Worm (Caenorhabditis elegans): ENCODE measurements around the gene math-9.

DNA sequence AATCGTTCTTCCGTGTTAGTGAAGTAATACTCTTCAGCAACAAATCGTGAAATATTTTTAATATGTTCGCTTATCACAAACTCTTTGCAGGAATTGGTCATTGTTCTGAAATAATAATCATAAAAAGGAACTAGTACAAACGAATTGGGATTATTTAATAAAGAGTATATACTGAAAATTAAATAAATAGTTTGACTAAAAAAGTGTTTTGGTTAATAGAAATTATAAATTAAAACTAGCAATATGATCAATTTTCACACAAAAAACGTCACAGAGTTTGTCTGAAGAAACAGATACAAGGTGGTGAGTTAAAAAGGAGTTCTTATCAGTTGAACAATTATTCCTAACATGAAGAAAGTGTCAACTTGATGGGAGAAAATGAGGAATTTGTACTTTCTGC is 7.9 kb downstream of the math-9 start, which contains the start of gene math-5:
- no peak for TF ChIP-seq ceh-82 (tag; optimal IDR thresholded peaks at IDR 0.05)
- no peak for TF ChIP-seq fkh-10 (GFP tag; optimal IDR thresholded peaks at IDR 0.05)
- no peak for TF ChIP-seq zfp-2 (tag; optimal IDR thresholded peaks at IDR 0.05)
- no peak for TF ChIP-seq D1046.2 (GFP tag; IDR thresholded peaks at IDR 0.05)

Measured in whole organism, L4 larva.